Worm (Caenorhabditis elegans): Measurements from ENCODE around the gene ZK1127.13.

DNA sequence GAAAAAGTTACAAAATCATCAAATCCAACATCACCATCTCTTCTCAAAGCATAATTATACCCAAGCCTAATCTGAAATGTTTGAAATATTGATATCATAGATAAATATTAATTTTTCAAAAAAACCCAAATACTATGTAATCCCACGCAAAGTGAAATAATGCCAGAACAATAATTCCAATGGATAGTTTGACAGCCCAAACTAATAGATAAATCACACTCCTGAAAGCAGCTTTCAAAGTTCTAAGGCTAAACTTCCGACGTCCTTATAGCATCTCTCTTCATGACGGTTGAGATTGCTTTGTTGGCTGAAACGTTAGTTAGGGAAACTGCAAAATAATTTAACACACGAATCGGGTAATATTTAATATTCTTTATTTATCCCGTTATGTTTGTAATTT lies 46.1 kb downstream of the ZK1127.13 start:
- no peak for TF ChIP-seq ceh-36 (tag; optimal IDR thresholded peaks at IDR 0.05)
- no peak for TF ChIP-seq ama-1 (optimal IDR thresholded peaks at IDR 0.05)
- TF ChIP-seq pes-1 (GFP tag; IDR thresholded peaks at IDR 0.05): no peak
- TF ChIP-seq ceh-13 (GFP tag; optimal IDR thresholded peaks at IDR 0.05): no peak
- no peak for TF ChIP-seq flt-1 (GFP tag; IDR thresholded peaks at IDR 0.05)
- no peak for TF ChIP-seq tbx-11 (GFP tag; IDR thresholded peaks at IDR 0.05)
- TF ChIP-seq ets-7 (tag; optimal IDR thresholded peaks at IDR 0.05): no peak
- no peak for TF ChIP-seq aly-1 (tag; optimal IDR thresholded peaks at IDR 0.05)
- TF ChIP-seq hmbx-1 (tag; optimal IDR thresholded peaks at IDR 0.05): no peak
- TF ChIP-seq scrt-1 (GFP tag; IDR thresholded peaks at IDR 0.05): no peak
- TF ChIP-seq tbx-37 (GFP tag; conservative IDR thresholded peaks at IDR 0.05): no peak
- TF ChIP-seq F13C5.2 (tag; optimal IDR thresholded peaks at IDR 0.05): no peak
- TF ChIP-seq B0310.2 (tag; optimal IDR thresholded peaks at IDR 0.05): no peak
- TF ChIP-seq sea-1 (GFP tag; conservative IDR thresholded peaks at IDR 0.05): no peak

Measured in whole organism, early embryonic.